Fruit fly (Drosophila melanogaster): ENCODE measurements around the gene RIOK2.
A peak's percentile ranks its signal among the peaks of the same experiment; 100 is the strongest.

dm6 chr3R:25265589-25266201 lies at the start of gene RIOK2, which contains the start of gene GlnRS:
- TF ChIP-seq fru (GFP tag; optimal IDR thresholded peaks at IDR 0.05) = no peak
- TF ChIP-seq Hr78 (GFP tag; optimal IDR thresholded peaks at IDR 0.05) = peak; percentile 79
- no peak for TF ChIP-seq Dif (GFP tag; optimal IDR thresholded peaks at IDR 0.05; ENCODE audit: partially characterized antibody)
- TF ChIP-seq psq (GFP tag; optimal IDR thresholded peaks at IDR 0.05) = no peak
- peak; percentile 75 for TF ChIP-seq Myc (optimal IDR thresholded peaks at IDR 0.05)
- TF ChIP-seq Sp1 (GFP tag; optimal IDR thresholded peaks at IDR 0.05) = peak; percentile 13
